Fruit fly (Drosophila melanogaster): ENCODE measurements around the gene Sec15.

- no peak for TF ChIP-seq Hr78 (GFP tag; optimal IDR thresholded peaks at IDR 0.05)
- no peak for TF ChIP-seq tai (GFP tag; optimal IDR thresholded peaks at IDR 0.05)
- no peak for TF ChIP-seq pan (optimal IDR thresholded peaks at IDR 0.05)
- TF ChIP-seq Myc (optimal IDR thresholded peaks at IDR 0.05) = no peak
- peak; percentile 55 for TF ChIP-seq h (GFP tag; optimal IDR thresholded peaks at IDR 0.05)
Observed at dm6 chr3R:21065010-21065695, 42.6 kb downstream of the Sec15 start, which contains the start of gene AnxB9.

Measured in whole organism, wandering third instar larva.